Worm (Caenorhabditis elegans) whole organism, young adult: ENCODE results near the gene twk-10.
"Not testable (repeated sequence)": the region's sequence is repeated elsewhere in the genome, so short reads cannot be mapped to it uniquely, and the experiment has no call there.

Experiments
- B0336.3 ChIP-seq: fragments of 200-800 bp; sonication (Bioruptor generic); IDR thresholded peaks from 2 replicates; pipeline ENCODE4 v1.3.6; 2022; ENCODE audit warnings: missing genetic modification characterization, missing compliant biosample characterization
- D2030.7 ChIP-seq: fragments of 200-800 bp; sonication (Bioruptor generic); IDR thresholded peaks from 2 replicates; pipeline ENCODE4 v1.3.6; 2022; ENCODE audit warnings: missing genetic modification reagents, missing genetic modification characterization, missing compliant biosample characterization
- F49E8.2 ChIP-seq: sonication (generic microtip); optimal IDR thresholded peaks from 3 replicates; lab custom pipeline; 2017; ENCODE audit warnings: missing genetic modification characterization, mild to moderate bottlenecking, missing compliant biosample characterization, antibody characterized with exemption, moderate library complexity; ENCODE audit not compliant: insufficient read depth
- F57A8.1 ChIP-seq: fragments of 200-800 bp; sonication (Bioruptor generic); optimal IDR thresholded peaks from 2 replicates; lab custom pipeline; 2018; ENCODE audit warnings: mild to moderate bottlenecking, missing genetic modification characterization, moderate library complexity, missing compliant biosample characterization
- K11D2.4 ChIP-seq: fragments of 200-800 bp; sonication (Bioruptor generic); IDR thresholded peaks from 2 replicates; pipeline ENCODE4 v1.3.6; 2022; ENCODE audit warnings: missing genetic modification reagents, missing genetic modification characterization, missing compliant biosample characterization
- Y53F4B.3 ChIP-seq: fragments of 200-800 bp; sonication (Bioruptor generic); IDR thresholded peaks from 2 replicates; pipeline ENCODE4 v1.3.6; 2022; ENCODE audit warnings: missing genetic modification reagents, missing genetic modification characterization, missing compliant biosample characterization
- ama-1 ChIP-seq, 3 experiments: fragments of 150-350 bp in 1 of 3; sonication (generic microtip) in 2 of 3; optimal IDR thresholded peaks; 2 replicates each; lab custom pipeline; 2014 to 2018; ENCODE audit warnings: missing biosample characterization in 2 of 3, missing genetic modification characterization in 2 of 3, missing genetic modification reagents in 2 of 3
- attf-5 ChIP-seq: fragments of 200-800 bp; sonication (Bioruptor generic); optimal IDR thresholded peaks from 2 replicates; lab custom pipeline; 2018; ENCODE audit warnings: mild to moderate bottlenecking, missing genetic modification characterization, missing compliant biosample characterization
- attf-6 ChIP-seq: fragments of 200-800 bp; sonication (Bioruptor generic); IDR thresholded peaks from 2 replicates; pipeline ENCODE4 v1.3.6; 2022; ENCODE audit warnings: missing genetic modification reagents, missing genetic modification characterization, missing compliant biosample characterization
- bed-2 ChIP-seq: fragments of 200-800 bp; sonication (Bioruptor generic); IDR thresholded peaks from 2 replicates; pipeline ENCODE4 v1.3.6; 2022; ENCODE audit warnings: missing genetic modification reagents, missing genetic modification characterization, missing compliant biosample characterization
- ccch-3 ChIP-seq: fragments of 200-800 bp; sonication (Bioruptor generic); optimal IDR thresholded peaks from 2 replicates; lab custom pipeline; 2018; ENCODE audit warnings: mild to moderate bottlenecking, missing genetic modification characterization, missing compliant biosample characterization
- cebp-1 ChIP-seq, 2 experiments: fragments of 200-800 bp in 1 of 2; sonication (Bioruptor generic) in 1 of 2; sonication (generic microtip) in 1 of 2; IDR thresholded peaks in 1 of 2; optimal IDR thresholded peaks in 1 of 2; 2 replicates each; pipeline versions ENCODE4 v1.3.6 to Lab custom; 2017 to 2022; ENCODE audit warnings: missing compliant biosample characterization in 2 of 2, missing genetic modification characterization in 2 of 2, mild to moderate bottlenecking in 1 of 2, missing genetic modification reagents in 1 of 2, moderate library complexity in 1 of 2
- ceh-40 ChIP-seq: fragments of 200-800 bp; sonication (Bioruptor generic); IDR thresholded peaks from 2 replicates; pipeline ENCODE4 v1.3.6; 2022; ENCODE audit warnings: missing genetic modification characterization, missing compliant biosample characterization
- efl-1 ChIP-seq: fragments of 150-350 bp; optimal IDR thresholded peaks from 2 replicates; lab custom pipeline; 2014; ENCODE audit warnings: missing biosample characterization, missing genetic modification reagents, missing genetic modification characterization
- him-1 ChIP-seq: sonication (generic microtip); optimal IDR thresholded peaks from 2 replicates; lab custom pipeline; 2016; ENCODE audit warnings: missing genotype, missing genetic modification reagents, missing genetic modification characterization, missing compliant biosample characterization
- hlh-12 ChIP-seq: sonication (generic microtip); optimal IDR thresholded peaks from 2 replicates; lab custom pipeline; 2016; ENCODE audit warnings: missing genetic modification characterization, missing compliant biosample characterization
- hsf-1 ChIP-seq: fragments of 200-800 bp; sonication (Bioruptor generic); IDR thresholded peaks from 2 replicates; pipeline ENCODE4 v1.3.6; 2022; ENCODE audit warnings: missing genetic modification reagents, missing genetic modification characterization, missing compliant biosample characterization
- lir-1 ChIP-seq: fragments of 200-800 bp; sonication (Bioruptor generic); conservative IDR thresholded peaks from 2 replicates; pipeline ENCODE4 v1.3.6; 2022; ENCODE audit warnings: missing genetic modification reagents, missing genetic modification characterization, missing compliant biosample characterization
- lsl-1 ChIP-seq: fragments of 200-800 bp; sonication (Bioruptor generic); optimal IDR thresholded peaks from 2 replicates; lab custom pipeline; 2018; ENCODE audit warnings: mild to moderate bottlenecking, missing genetic modification characterization, moderate library complexity, missing compliant biosample characterization
- lsy-27 ChIP-seq: sonication (generic microtip); optimal IDR thresholded peaks from 2 replicates; lab custom pipeline; 2017; ENCODE audit warnings: missing genetic modification characterization, mild to moderate bottlenecking, missing compliant biosample characterization, antibody characterized with exemption, missing genotype, borderline replicate concordance; ENCODE audit not compliant: insufficient read depth
- madf-3 ChIP-seq: fragments of 200-800 bp; sonication (Bioruptor generic); IDR thresholded peaks from 2 replicates; pipeline ENCODE4 v1.3.6; 2022; ENCODE audit warnings: missing genetic modification reagents, missing genetic modification characterization, missing compliant biosample characterization
- madf-8 ChIP-seq: fragments of 200-800 bp; sonication (Bioruptor generic); conservative IDR thresholded peaks from 2 replicates; pipeline ENCODE4 v1.3.6; 2022; ENCODE audit warnings: missing genetic modification reagents, missing genetic modification characterization, missing compliant biosample characterization
- nhr-27 ChIP-seq: fragments of 200-800 bp; sonication (Bioruptor generic); optimal IDR thresholded peaks from 2 replicates; lab custom pipeline; 2018; ENCODE audit warnings: mild to moderate bottlenecking, missing genetic modification characterization, moderate library complexity, missing compliant biosample characterization
- nhr-80 ChIP-seq: sonication (generic microtip); optimal IDR thresholded peaks from 2 replicates; lab custom pipeline; 2016; ENCODE audit warnings: missing genetic modification characterization, missing compliant biosample characterization
- pbrm-1 ChIP-seq: fragments of 200-800 bp; sonication (Bioruptor generic); IDR thresholded peaks from 2 replicates; pipeline ENCODE4 v1.3.6; 2022; ENCODE audit warnings: missing genetic modification reagents, missing genetic modification characterization, missing compliant biosample characterization
- repo-1 ChIP-seq: sonication (generic microtip); optimal IDR thresholded peaks from 2 replicates; lab custom pipeline; 2017; ENCODE audit warnings: mild to moderate bottlenecking, missing genetic modification characterization, missing compliant biosample characterization
- sdz-38 ChIP-seq: sonication (generic microtip); optimal IDR thresholded peaks from 2 replicates; lab custom pipeline; 2016; ENCODE audit warnings: missing genotype, missing genetic modification characterization, missing compliant biosample characterization
- tlf-1 ChIP-seq: fragments of 200-800 bp; sonication (Bioruptor generic); optimal IDR thresholded peaks from 2 replicates; lab custom pipeline; 2018; ENCODE audit warnings: mild to moderate bottlenecking, missing genetic modification characterization, missing compliant biosample characterization
- unc-130 ChIP-seq: sonication (generic microtip); optimal IDR thresholded peaks from 2 replicates; lab custom pipeline; 2016; ENCODE audit warnings: missing genetic modification reagents, missing genetic modification characterization, missing compliant biosample characterization
- ztf-26 ChIP-seq: sonication (generic microtip); optimal IDR thresholded peaks from 2 replicates; lab custom pipeline; 2017; ENCODE audit warnings: missing genetic modification characterization, missing compliant biosample characterization
- ztf-6 ChIP-seq: fragments of 200-800 bp; sonication (Bioruptor generic); IDR thresholded peaks from 2 replicates; pipeline ENCODE4 v1.3.6; 2022; ENCODE audit warnings: missing genetic modification reagents, missing genetic modification characterization, missing compliant biosample characterization

Gene twk-10

ce11 chrV:6561592-6561991 lies 9.5 kb downstream of the twk-10 start, which contains the start of gene spp-19:
Gene spp-19, minus strand, starts transcription at chrV:6561692.
- TF ChIP-seq K11D2.4 (GFP tag; lab: Robert Waterston, UW) (no peak), nhr-27 (tag; lab: Kevin White, UChicago) (no peak), F57A8.1 (GFP tag; lab: Kevin White, UChicago) (no peak), bed-2 (GFP tag; lab: Robert Waterston, UW) (no peak)

ce11 chrV:6565851-6566386 lies 13.8 kb downstream of the twk-10 start, which contains the start of gene K04A8.1:
Gene K04A8.1, plus strand, starts transcription at chrV:6566336.
- TF ChIP-seq cebp-1 (GFP tag; IDR thresholded peaks at IDR 0.05; lab: Robert Waterston, UW) (no peak), cebp-1 (tag; optimal IDR thresholded peaks at IDR 0.05; lab: Kevin White, UChicago) (no peak), nhr-80 (peak; percentile 44)

ce11 chrV:6575406-6576130 lies 23.4 kb downstream of the twk-10 start, which contains the start of gene fut-2:
Gene fut-2, minus strand, starts transcription at chrV:6575890.
- TF ChIP-seq him-1 (tag; lab: Kevin White, UChicago) (no peak), ztf-6 (GFP tag; lab: Robert Waterston, UW) (no peak), nhr-80 (peak; percentile 84)

- TF ChIP-seq B0336.3 (GFP tag; lab: Robert Waterston, UW) (no peak), F57A8.1 (GFP tag; lab: Kevin White, UChicago) (no peak), sdz-38 (tag; lab: Kevin White, UChicago) (no peak), D2030.7 (GFP tag; lab: Robert Waterston, UW) (no peak), madf-8 (GFP tag; lab: Robert Waterston, UW) (no peak), lir-1 (GFP tag; lab: Robert Waterston, UW) (no peak), ccch-3 (GFP tag; lab: Kevin White, UChicago) (no peak), hlh-12 (tag; lab: Kevin White, UChicago) (no peak), repo-1 (tag; lab: Kevin White, UChicago) (no peak)
These were observed 24.4 kb downstream of the twk-10 start, which contains the start of gene EGAP9.4 for ce11 chrV:6576567-6576966. Gene EGAP9.4, plus strand, starts transcription at chrV:6576867.

ce11 chrV:6579992-6580391 lies 27.9 kb downstream of the twk-10 start, which contains the start of gene EGAP9.3:
Gene EGAP9.3, minus strand, starts transcription at chrV:6580122.
- no peak for TF ChIP-seq ceh-40 (GFP tag; lab: Robert Waterston, UW)
- peak; percentile 59 for TF ChIP-seq nhr-80
- TF ChIP-seq, all 124 proteins: peak for 1

- not testable (repeated sequence) for TF ChIP-seq efl-1 (GFP tag; lab: Kevin White, UChicago); pbrm-1 (GFP tag; lab: Robert Waterston, UW); F49E8.2 (tag; lab: Kevin White, UChicago)
These were observed 29.6 kb downstream of the twk-10 start, which contains the start of gene ZK1055.4 for ce11 chrV:6581762-6582161. Gene ZK1055.4, plus strand, starts transcription at chrV:6582062.

- TF ChIP-seq lsl-1 (GFP tag; lab: Kevin White, UChicago): no peak
- TF ChIP-seq K11D2.4 (GFP tag; lab: Robert Waterston, UW): no peak
- no peak for TF ChIP-seq F57A8.1 (GFP tag; lab: Kevin White, UChicago)
These were observed 38.1 kb downstream of the twk-10 start, which contains the start of gene ZK1055.2 for ce11 chrV:6590283-6590682. Gene ZK1055.2, plus strand, starts transcription at chrV:6590583.

- peak; percentile 94 for TF ChIP-seq madf-3 (GFP tag; lab: Robert Waterston, UW)
- TF ChIP-seq Y53F4B.3: 0 out of 2 replicates have a peak, but pooled peaks have one; percentile 30
- TF ChIP-seq tlf-1 (GFP tag; lab: Kevin White, UChicago): peak; percentile 93
- TF ChIP-seq ztf-26 (tag; lab: Kevin White, UChicago): no peak
- no peak for TF ChIP-seq attf-5 (GFP tag; lab: Kevin White, UChicago)
- TF ChIP-seq ama-1 (optimal IDR thresholded peaks at IDR 0.05; lab: Kevin White, UChicago): no peak
- TF ChIP-seq ama-1 (GFP tag; optimal IDR thresholded peaks at IDR 0.05; lab: Kevin White, UChicago): no peak
- peak; percentile 97 for TF ChIP-seq D2030.7 (GFP tag; lab: Robert Waterston, UW)
- TF ChIP-seq unc-130 (GFP tag; lab: Kevin White, UChicago): peak; percentile 86
- TF ChIP-seq lsy-27 (tag; lab: Kevin White, UChicago): no peak
- TF ChIP-seq hsf-1 (GFP tag; lab: Robert Waterston, UW): peak; percentile 91
- TF ChIP-seq attf-6 (GFP tag; lab: Robert Waterston, UW): peak; percentile 79
These were observed 41.6 kb downstream of the twk-10 start, which contains the start of gene hcp-1 for ce11 chrV:6593700-6594244. Gene hcp-1, plus strand, starts transcription at chrV:6594194.
